Fruit fly (Drosophila melanogaster) whole organism, embryonic: Measurements from ENCODE around the gene InR.
A peak's percentile ranks its signal among the peaks of the same experiment; 100 is the strongest.

Experiments used
- Abd-B ChIP-seq: fragments of 200-800 bp; sonication (Bioruptor generic); optimal IDR thresholded peaks from 2 replicates; lab custom pipeline; 2018; ENCODE audit warnings: missing biosample characterization, mild to moderate bottlenecking, missing genetic modification characterization, moderate library complexity
- Ada2b ChIP-seq: fragments of 200-800 bp; sonication (Bioruptor generic); IDR thresholded peaks from 2 replicates; pipeline ENCODE4 v1.3.6; 2022; ENCODE audit warnings: missing biosample characterization, missing genetic modification characterization
- Adf1 ChIP-seq: fragments of 200-800 bp; sonication (Bioruptor generic); IDR thresholded peaks from 2 replicates; pipeline ENCODE4 v1.3.6; 2022; ENCODE audit warnings: missing biosample characterization, missing genetic modification characterization
- Aef1 ChIP-seq: fragments of 200-800 bp; sonication (Bioruptor generic); IDR thresholded peaks from 3 replicates; pipeline ENCODE4 v1.3.6; 2022; ENCODE audit warnings: missing biosample characterization, missing genetic modification characterization
- CG10147 ChIP-seq: fragments of 200-800 bp; sonication (Bioruptor generic); optimal IDR thresholded peaks from 2 replicates; lab custom pipeline; 2019; ENCODE audit warnings: missing biosample characterization, mild to moderate bottlenecking, missing genetic modification characterization, moderate library complexity
- CG10543 ChIP-seq: fragments of 200-800 bp; sonication (Bioruptor generic); optimal IDR thresholded peaks from 3 replicates; lab custom pipeline; 2017; ENCODE audit warnings: missing biosample characterization, mild to moderate bottlenecking, missing genetic modification characterization, moderate library complexity
- CG11398 ChIP-seq: fragments of 200-800 bp; sonication (Bioruptor generic); optimal IDR thresholded peaks from 2 replicates; lab custom pipeline; 2016; ENCODE audit warnings: missing biosample characterization, missing genetic modification characterization
- CG11504 ChIP-seq: fragments of 200-800 bp; sonication (Bioruptor generic); optimal IDR thresholded peaks from 3 replicates; lab custom pipeline; 2019; ENCODE audit warnings: missing biosample characterization, mild to moderate bottlenecking, missing genetic modification characterization, moderate library complexity
- CG12769 ChIP-seq: fragments of 200-800 bp; sonication (Bioruptor generic); optimal IDR thresholded peaks from 2 replicates; lab custom pipeline; 2019; ENCODE audit warnings: missing biosample characterization, mild to moderate bottlenecking, missing genetic modification characterization, moderate library complexity
- CG17361 ChIP-seq: fragments of 200-800 bp; sonication (Bioruptor generic); IDR thresholded peaks from 3 replicates; pipeline ENCODE4 v1.3.6; 2022; ENCODE audit warnings: missing biosample characterization, missing genetic modification characterization
- CG17385 ChIP-seq: fragments of 200-800 bp; sonication (Bioruptor generic); optimal IDR thresholded peaks from 3 replicates; lab custom pipeline; 2018; ENCODE audit warnings: missing biosample characterization, mild to moderate bottlenecking, missing genetic modification characterization
- CG2678 ChIP-seq: fragments of 200-800 bp; sonication (Bioruptor generic); optimal IDR thresholded peaks from 3 replicates; lab custom pipeline; 2019; ENCODE audit warnings: missing biosample characterization, mild to moderate bottlenecking, missing genetic modification characterization, moderate library complexity
- CG3281 ChIP-seq: fragments of 200-800 bp; sonication (Bioruptor generic); optimal IDR thresholded peaks from 3 replicates; lab custom pipeline; 2017; ENCODE audit warnings: missing biosample characterization, mild to moderate bottlenecking, missing genetic modification characterization
- CG42726 ChIP-seq: fragments of 200-800 bp; sonication (Bioruptor generic); IDR thresholded peaks from 2 replicates; pipeline ENCODE4 v1.3.6; 2022; ENCODE audit warnings: missing biosample characterization, missing genetic modification characterization; ENCODE audit not compliant: partially characterized antibody
- CG4282 ChIP-seq: fragments of 200-800 bp; sonication (Bioruptor generic); optimal IDR thresholded peaks from 2 replicates; lab custom pipeline; 2016; ENCODE audit warnings: missing biosample characterization, missing genetic modification characterization
- CG4328 ChIP-seq: fragments of 200-800 bp; sonication (Bioruptor generic); optimal IDR thresholded peaks from 3 replicates; lab custom pipeline; 2017; ENCODE audit warnings: missing biosample characterization, missing genetic modification reagents, missing genetic modification characterization
- CG6813 ChIP-seq: fragments of 200-800 bp; sonication (Bioruptor generic); optimal IDR thresholded peaks from 2 replicates; lab custom pipeline; 2017; ENCODE audit warnings: missing biosample characterization, missing genetic modification characterization, mild to moderate bottlenecking, moderate library complexity, missing genetic modification reagents
- CG8290 ChIP-seq, 3 experiments: fragments of 200-800 bp; sonication (Bioruptor generic); optimal IDR thresholded peaks; 2 replicates each; lab custom pipeline; 2016 to 2019; ENCODE audit warnings: missing biosample characterization in 3 of 3, missing genetic modification characterization in 3 of 3, mild to moderate bottlenecking in 2 of 3, moderate library complexity in 1 of 3
- CG8765 ChIP-seq: fragments of 200-800 bp; sonication (Bioruptor generic); IDR thresholded peaks from 2 replicates; pipeline ENCODE4 v1.3.6; 2022; ENCODE audit warnings: missing biosample characterization, missing genetic modification characterization
- CG9727 ChIP-seq: fragments of 200-800 bp; sonication (Bioruptor generic); optimal IDR thresholded peaks from 3 replicates; lab custom pipeline; 2017; ENCODE audit warnings: missing biosample characterization, mild to moderate bottlenecking, missing genetic modification characterization
- CkIIα-i1 ChIP-seq: fragments of 200-800 bp; sonication (Bioruptor generic); IDR thresholded peaks from 2 replicates; pipeline ENCODE4 v1.3.6; 2022; ENCODE audit warnings: missing biosample characterization, missing genetic modification characterization
- D19A ChIP-seq: fragments of 200-800 bp; optimal IDR thresholded peaks from 3 replicates; lab custom pipeline; 2019; ENCODE audit warnings: missing biosample characterization, mild to moderate bottlenecking, missing genetic modification characterization, moderate library complexity
- Deaf1 ChIP-seq: fragments of 200-800 bp; optimal IDR thresholded peaks from 3 replicates; lab custom pipeline; 2019; ENCODE audit warnings: missing biosample characterization, mild to moderate bottlenecking, missing genetic modification characterization, moderate library complexity
- Drgx ChIP-seq: fragments of 200-800 bp; sonication (Bioruptor generic); IDR thresholded peaks from 2 replicates; pipeline ENCODE4 v1.3.6; 2022; ENCODE audit warnings: missing biosample characterization, missing genetic modification characterization
- E2f2 ChIP-seq: fragments of 200-800 bp; sonication (Bioruptor generic); IDR thresholded peaks from 2 replicates; pipeline ENCODE4 v1.3.6; 2022; ENCODE audit warnings: missing biosample characterization, missing genetic modification characterization
- HHEX ChIP-seq: fragments of 200-800 bp; sonication (Bioruptor generic); optimal IDR thresholded peaks from 3 replicates; lab custom pipeline; 2017; ENCODE audit warnings: missing biosample characterization, mild to moderate bottlenecking, missing genetic modification characterization, missing genetic modification reagents
- Lpt ChIP-seq: fragments of >200 bp; optimal IDR thresholded peaks from 2 replicates; lab custom pipeline; 2018; ENCODE audit warnings: missing biosample characterization, missing genetic modification characterization
- MESR4 ChIP-seq: fragments of 200-800 bp; sonication (Bioruptor generic); optimal IDR thresholded peaks from 2 replicates; lab custom pipeline; 2018; ENCODE audit warnings: missing biosample characterization, mild to moderate bottlenecking, missing genetic modification characterization, moderate library complexity
- Opbp ChIP-seq: fragments of 200-800 bp; sonication (Bioruptor generic); IDR thresholded peaks from 3 replicates; pipeline ENCODE4 v1.3.6; 2022; ENCODE audit warnings: missing biosample characterization, missing genetic modification characterization; ENCODE audit not compliant: partially characterized antibody
- Rfx ChIP-seq: fragments of 200-800 bp; sonication (Bioruptor generic); IDR thresholded peaks from 2 replicates; pipeline ENCODE4 v1.3.6; 2022; ENCODE audit warnings: missing biosample characterization, missing genetic modification characterization
- Ssrp ChIP-seq: fragments of 200-800 bp; sonication (Bioruptor generic); optimal IDR thresholded peaks from 2 replicates; lab custom pipeline; 2018; ENCODE audit warnings: missing biosample characterization, mild to moderate bottlenecking, missing genetic modification characterization, moderate library complexity
- ab ChIP-seq: fragments of 200-800 bp; sonication (Bioruptor generic); optimal IDR thresholded peaks from 2 replicates; lab custom pipeline; 2016; ENCODE audit warnings: missing biosample characterization, missing genetic modification characterization
- chinmo ChIP-seq: fragments of 200-800 bp; sonication (Bioruptor generic); IDR thresholded peaks from 4 replicates; pipeline ENCODE4 v1.3.6; 2022; ENCODE audit warnings: missing biosample characterization, missing genetic modification characterization; ENCODE audit not compliant: partially characterized antibody
- chm ChIP-seq: fragments of 200-800 bp; sonication (Bioruptor generic); IDR thresholded peaks from 2 replicates; pipeline ENCODE4 v1.3.6; 2022; ENCODE audit warnings: missing biosample characterization, missing genetic modification characterization
- dati ChIP-seq: fragments of 200-800 bp; sonication (Bioruptor generic); IDR thresholded peaks from 2 replicates; pipeline ENCODE4 v1.3.6; 2022; ENCODE audit warnings: missing biosample characterization, missing genetic modification characterization
- dmrt99B ChIP-seq: fragments of 200-800 bp; sonication (Bioruptor generic); optimal IDR thresholded peaks from 2 replicates; lab custom pipeline; 2018; ENCODE audit warnings: missing biosample characterization, mild to moderate bottlenecking, missing genetic modification characterization, moderate library complexity
- esg ChIP-seq: fragments of 200-800 bp; sonication (Bioruptor generic); conservative IDR thresholded peaks from 2 replicates; pipeline ENCODE4 v1.3.6; 2022; ENCODE audit warnings: missing biosample characterization, missing genetic modification characterization
- exex ChIP-seq: fragments of 200-800 bp; sonication (Bioruptor generic); optimal IDR thresholded peaks from 4 replicates; lab custom pipeline; 2018; ENCODE audit warnings: missing biosample characterization, mild to moderate bottlenecking, missing genetic modification characterization, moderate library complexity
- fru ChIP-seq: fragments of >200 bp; optimal IDR thresholded peaks from 2 replicates; lab custom pipeline; 2017
- gsb ChIP-seq: fragments of 200-800 bp; sonication (Bioruptor generic); IDR thresholded peaks from 2 replicates; pipeline ENCODE4 v1.3.6; 2022; ENCODE audit warnings: missing biosample characterization, missing genetic modification characterization
- hkb ChIP-seq, 2 experiments: fragments of 200-800 bp in 1 of 2; fragments of >200 bp in 1 of 2; sonication (Bioruptor generic) in 1 of 2; IDR thresholded peaks in 1 of 2; optimal IDR thresholded peaks in 1 of 2; 2 replicates each; pipeline versions ENCODE4 v1.3.6 to Lab custom; 2017 to 2022; ENCODE audit warnings: missing biosample characterization in 1 of 2, missing genetic modification characterization in 1 of 2
- jumu ChIP-seq: fragments of 200-800 bp; sonication (Bioruptor generic); optimal IDR thresholded peaks from 3 replicates; lab custom pipeline; 2016; ENCODE audit warnings: missing biosample characterization, missing genetic modification characterization
- knrl ChIP-seq: fragments of 200-800 bp; sonication (Bioruptor generic); IDR thresholded peaks from 3 replicates; pipeline ENCODE4 v1.3.6; 2022; ENCODE audit warnings: missing biosample characterization, missing genetic modification characterization; ENCODE audit not compliant: partially characterized antibody
- nmo ChIP-seq: fragments of 200-800 bp; sonication (Bioruptor generic); optimal IDR thresholded peaks from 2 replicates; lab custom pipeline; 2018; ENCODE audit warnings: missing biosample characterization, mild to moderate bottlenecking, missing genetic modification characterization, moderate library complexity
- pan ChIP-seq, 4 experiments: fragments of >200 bp in 3 of 4; fragments of 200-800 bp in 1 of 4; sonication (Bioruptor generic) in 1 of 4; optimal IDR thresholded peaks in 3 of 4; IDR thresholded peaks in 1 of 4; 2 replicates each; pipeline versions ENCODE4 v1.3.6 to Lab custom; 2017 to 2022; ENCODE audit warnings: missing biosample characterization in 2 of 4, missing genetic modification characterization in 2 of 4, mixed read lengths in 1 of 4
- ranshi ChIP-seq: fragments of 200-800 bp; sonication (Bioruptor generic); IDR thresholded peaks from 2 replicates; pipeline ENCODE4 v1.3.6; 2022; ENCODE audit warnings: missing biosample characterization, missing genetic modification characterization
- tgo ChIP-seq: fragments of 200-800 bp; sonication (Bioruptor generic); IDR thresholded peaks from 3 replicates; pipeline ENCODE4 v1.3.6; 2022; ENCODE audit warnings: missing biosample characterization, missing genetic modification characterization
- trem ChIP-seq: fragments of 200-800 bp; optimal IDR thresholded peaks from 3 replicates; lab custom pipeline; 2019; ENCODE audit warnings: missing biosample characterization, mild to moderate bottlenecking, missing genetic modification characterization, moderate library complexity
- wdn ChIP-seq: fragments of 200-800 bp; sonication (Bioruptor generic); IDR thresholded peaks from 2 replicates; pipeline ENCODE4 v1.3.6; 2022; ENCODE audit warnings: missing biosample characterization, missing genetic modification characterization
- z ChIP-seq: fragments of 200-800 bp; sonication (Bioruptor generic); IDR thresholded peaks from 3 replicates; pipeline ENCODE4 v1.3.6; 2022; ENCODE audit warnings: missing biosample characterization, missing genetic modification characterization

The InR gene

DNA sequence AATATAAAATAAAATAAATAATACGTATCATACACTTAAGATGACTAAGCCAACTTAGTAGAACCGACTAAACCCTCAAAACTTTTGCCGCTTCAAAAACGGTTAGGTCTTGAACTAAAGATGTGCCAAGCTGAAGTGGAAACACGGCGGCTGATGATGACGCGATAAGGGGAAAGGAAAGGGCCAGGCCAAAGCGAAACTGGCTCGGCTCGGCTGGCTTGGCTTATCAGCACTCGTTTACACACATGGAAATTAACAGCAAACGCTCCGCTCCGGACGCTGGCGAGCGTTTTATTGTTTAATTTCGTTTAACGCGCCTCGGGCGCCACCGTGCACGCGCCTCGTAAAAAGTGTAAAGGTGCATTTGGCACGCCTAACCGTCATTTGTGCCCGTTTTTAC lies 36.5 kb downstream of the InR start (continued):
- no peak for TF ChIP-seq HHEX (GFP tag; lab: Kevin White, UChicago)
- TF ChIP-seq CG4328: no peak
- peak; percentile 14 for TF ChIP-seq exex (tag; lab: Kevin White, UChicago)
- TF ChIP-seq Opbp (GFP tag; lab: Robert Waterston, UW): no peak
- TF ChIP-seq Deaf1 (tag; lab: Kevin White, UChicago): peak; percentile 60
- peak; percentile 72 for TF ChIP-seq CG10543 (GFP tag; lab: Kevin White, UChicago)
- TF ChIP-seq CG4282 (GFP tag; lab: Kevin White, UChicago): no peak
- TF ChIP-seq fru: no peak
- no peak for TF ChIP-seq ranshi (GFP tag; lab: Robert Waterston, UW)
- TF ChIP-seq CG10147 (GFP tag; lab: Kevin White, UChicago): no peak
- TF ChIP-seq dati (GFP tag; lab: Robert Waterston, UW): no peak
- TF ChIP-seq CG9727: no peak
- TF ChIP-seq chm (GFP tag; lab: Robert Waterston, UW): no peak
- TF ChIP-seq CG8765 (GFP tag; lab: Robert Waterston, UW): no peak
- TF ChIP-seq Ssrp (tag; lab: Kevin White, UChicago): no peak
- TF ChIP-seq CG11504: no peak
- no peak for TF ChIP-seq jumu
- TF ChIP-seq chinmo (GFP tag; lab: Robert Waterston, UW): peak; percentile 62; the same call in 2 of the 4 replicates
- TF ChIP-seq Drgx (GFP tag; lab: Robert Waterston, UW): no peak
- no peak for TF ChIP-seq CkIIα-i1
- no peak for TF ChIP-seq CG17361 (GFP tag; lab: Robert Waterston, UW)
- no peak for TF ChIP-seq MESR4 (GFP tag; lab: Kevin White, UChicago)
- no peak for TF ChIP-seq CG11398
- TF ChIP-seq Lpt: no peak
- no peak for TF ChIP-seq z (GFP tag; lab: Robert Waterston, UW)
- no peak for TF ChIP-seq CG3281 (GFP tag; lab: Kevin White, UChicago)
- peak; percentile 44 for TF ChIP-seq CG12769
- no peak for TF ChIP-seq Ada2b (GFP tag; lab: Robert Waterston, UW)
- TF ChIP-seq wdn (GFP tag; lab: Robert Waterston, UW): no peak
- TF ChIP-seq Aef1: no peak
- no peak for TF ChIP-seq CG42726 (GFP tag; lab: Robert Waterston, UW)
- TF ChIP-seq CG8290 (GFP tag; optimal IDR thresholded peaks at IDR 0.05; lab: Kevin White, UChicago): no peak
- peak in 1 of 2 experiments; percentile 35 for TF ChIP-seq CG8290 (tag; optimal IDR thresholded peaks at IDR 0.05; lab: Kevin White, UChicago)
- no peak for TF ChIP-seq dmrt99B (tag; lab: Kevin White, UChicago)
- peak; percentile 5 for TF ChIP-seq CG2678
- no peak for TF ChIP-seq nmo (GFP tag; lab: Kevin White, UChicago)
- TF ChIP-seq Abd-B (GFP tag; lab: Kevin White, UChicago): no peak
- no peak for TF ChIP-seq CG17385 (GFP tag; lab: Kevin White, UChicago)
- TF ChIP-seq knrl (GFP tag; lab: Robert Waterston, UW): no peak
- no peak for TF ChIP-seq D19A (tag; lab: Kevin White, UChicago)
- TF ChIP-seq ab: no peak
- TF ChIP-seq pan (optimal IDR thresholded peaks at IDR 0.05; lab: Kevin White, UChicago): no peak
- TF ChIP-seq pan (GFP tag; optimal IDR thresholded peaks at IDR 0.05 in 1 of 2, IDR thresholded peaks at IDR 0.05 in 1 of 2): no peak
- no peak for TF ChIP-seq E2f2
- no peak for TF ChIP-seq hkb (optimal IDR thresholded peaks at IDR 0.05; lab: Kevin White, UChicago)
- TF ChIP-seq hkb (GFP tag; IDR thresholded peaks at IDR 0.05; lab: Robert Waterston, UW): no peak
- no peak for TF ChIP-seq gsb
- TF ChIP-seq Adf1 (GFP tag; lab: Robert Waterston, UW): peak; percentile 24; the same call in 1 of the 2 replicates
- no peak for TF ChIP-seq CG6813 (GFP tag; lab: Kevin White, UChicago)
- no peak for TF ChIP-seq trem
- TF ChIP-seq tgo (GFP tag; lab: Robert Waterston, UW): no peak
- TF ChIP-seq Rfx: no peak; the same call in 1 of the 2 replicates
- TF ChIP-seq esg (GFP tag; lab: Robert Waterston, UW): no peak
